Fruit fly (Drosophila melanogaster) whole organism, wandering third instar larva: ENCODE data around the gene Pgm1.
A peak's percentile ranks its signal among the peaks of the same experiment; 100 is the strongest.

Experiments
- Abd-B ChIP-seq: fragments of >200 bp; optimal IDR thresholded peaks from 2 replicates; lab custom pipeline; 2017; ENCODE audit warnings: missing biosample characterization, missing genetic modification characterization
- CG9705 ChIP-seq: fragments of 200-800 bp; sonication (Bioruptor generic); optimal IDR thresholded peaks from 2 replicates; lab custom pipeline; 2018; ENCODE audit warnings: missing biosample characterization, mild to moderate bottlenecking, missing genetic modification characterization
- CrebA ChIP-seq: fragments of 200-800 bp; sonication (Bioruptor generic); optimal IDR thresholded peaks from 2 replicates; lab custom pipeline; 2016; ENCODE audit warnings: missing biosample characterization, mild to moderate bottlenecking, missing genetic modification characterization, borderline replicate concordance
- Dfd ChIP-seq: fragments of >200 bp; optimal IDR thresholded peaks from 2 replicates; lab custom pipeline; 2017; ENCODE audit warnings: missing biosample characterization, missing genetic modification characterization
- Rel ChIP-seq, 2 experiments: fragments of 200-800 bp; sonication (Bioruptor generic) in 1 of 2; optimal IDR thresholded peaks; 2 replicates in 1 of 2; 3 replicates in 1 of 2; lab custom pipeline; 2016 to 2019; ENCODE audit warnings: mild to moderate bottlenecking in 2 of 2, missing biosample characterization in 2 of 2, missing genetic modification characterization in 2 of 2, moderate library complexity in 1 of 2
- dl ChIP-seq, 2 experiments: fragments of 175-275, 200-275 bp in 1 of 2; fragments of 200-275 bp in 1 of 2; sonication (Bioruptor generic); optimal IDR thresholded peaks; lab custom pipeline; 2018; ENCODE audit warnings: mild to moderate bottlenecking in 2 of 2, missing biosample characterization in 2 of 2, missing genetic modification characterization in 2 of 2, moderate library complexity in 2 of 2; ENCODE audit not compliant: partially characterized antibody in 2 of 2, insufficient read depth in 1 of 2
- ey ChIP-seq: fragments of 200-800 bp; sonication (Bioruptor generic); optimal IDR thresholded peaks from 2 replicates; lab custom pipeline; 2016; ENCODE audit warnings: missing biosample characterization, missing genetic modification characterization
- h ChIP-seq: fragments of 200-800 bp; sonication (Bioruptor generic); optimal IDR thresholded peaks from 3 replicates; lab custom pipeline; 2016; ENCODE audit warnings: missing biosample characterization, mild to moderate bottlenecking, missing genetic modification characterization
- lola ChIP-seq: fragments of >200 bp; optimal IDR thresholded peaks from 2 replicates; lab custom pipeline; 2017; ENCODE audit warnings: missing biosample characterization, missing genetic modification characterization
- psq ChIP-seq: fragments of 200-800 bp; sonication (Bioruptor generic); optimal IDR thresholded peaks from 3 replicates; lab custom pipeline; 2017; ENCODE audit warnings: missing biosample characterization, mild to moderate bottlenecking, missing genetic modification characterization, moderate library complexity
- tai ChIP-seq: sonication (Bioruptor generic); optimal IDR thresholded peaks from 2 replicates; lab custom pipeline; 2016; ENCODE audit warnings: missing biosample characterization, missing genetic modification characterization
- usp ChIP-seq: fragments of >200 bp; optimal IDR thresholded peaks from 2 replicates; lab custom pipeline; 2017; ENCODE audit warnings: missing biosample characterization, missing genetic modification characterization

- TF ChIP-seq Dfd (no peak), CrebA (GFP tag; lab: Kevin White, UChicago) (no peak), Rel (GFP tag; optimal IDR thresholded peaks at IDR 0.05; lab: Kevin White, UChicago) (no peak), Rel (tag; optimal IDR thresholded peaks at IDR 0.05; lab: Kevin White, UChicago) (no peak), h (GFP tag; lab: Kevin White, UChicago) (peak; percentile 31), CG9705 (GFP tag; lab: Kevin White, UChicago) (no peak), ey (no peak), dl (GFP tag; optimal IDR thresholded peaks at IDR 0.05; lab: Kevin White, UChicago; ENCODE audit: insufficient read depth in 1 of 2, partially characterized antibody in 2 of 2) (no peak), tai (GFP tag; lab: Kevin White, UChicago) (peak; percentile 37), lola (GFP tag; lab: Kevin White, UChicago) (no peak), Abd-B (no peak), psq (GFP tag; lab: Kevin White, UChicago) (no peak), usp (no peak)
Observed at dm6 chr3L:16146539-16146934, 18.2 kb upstream of the Pgm1 start.
